Worm (Caenorhabditis elegans) whole organism, L2 larva: ENCODE data around the gene W10G11.19.

Source experiments
- C34F6.9 ChIP-seq: fragments of 150-350 bp; optimal IDR thresholded peaks from 2 replicates; lab custom pipeline; 2014; ENCODE audit warnings: missing biosample characterization, missing genetic modification characterization
- F13H6.1 ChIP-seq: sonication (generic microtip); optimal IDR thresholded peaks from 2 replicates; lab custom pipeline; 2016; ENCODE audit warnings: missing genetic modification characterization, missing compliant biosample characterization
- R02D3.7 ChIP-seq: fragments of 150-350 bp; optimal IDR thresholded peaks from 2 replicates; lab custom pipeline; 2014; ENCODE audit warnings: missing biosample characterization, missing genetic modification characterization
- Y55F3AM.14 ChIP-seq: fragments of 200-800 bp; sonication (Bioruptor generic); optimal IDR thresholded peaks from 2 replicates; lab custom pipeline; 2018; ENCODE audit warnings: mild to moderate bottlenecking, missing genetic modification characterization, missing compliant biosample characterization
- ZK546.5 ChIP-seq: sonication (generic microtip); optimal IDR thresholded peaks from 2 replicates; lab custom pipeline; 2017; ENCODE audit warnings: missing biosample characterization, missing genetic modification characterization
- alr-1 ChIP-seq: fragments of 150-350 bp; optimal IDR thresholded peaks from 2 replicates; lab custom pipeline; 2014; ENCODE audit warnings: missing biosample characterization, missing genetic modification characterization
- aly-2 ChIP-seq: fragments of 150-350 bp; optimal IDR thresholded peaks from 2 replicates; lab custom pipeline; 2014; ENCODE audit warnings: missing biosample characterization, missing genetic modification characterization
- ama-1 ChIP-seq: fragments of 150-350 bp; optimal IDR thresholded peaks from 2 replicates; lab custom pipeline; 2018; ENCODE audit warnings: inconsistent platforms
- blmp-1 ChIP-seq: sonication (generic microtip); optimal IDR thresholded peaks from 2 replicates; lab custom pipeline; 2017; ENCODE audit warnings: missing genetic modification characterization, mild to moderate bottlenecking, missing compliant biosample characterization, antibody characterized with exemption, moderate library complexity; ENCODE audit not compliant: insufficient read depth
- ceh-16 ChIP-seq: fragments of 150-350 bp; optimal IDR thresholded peaks from 2 replicates; lab custom pipeline; 2014; ENCODE audit warnings: missing biosample characterization, missing genetic modification characterization
- ceh-82 ChIP-seq: fragments of 150-350 bp; optimal IDR thresholded peaks from 2 replicates; lab custom pipeline; 2014; ENCODE audit warnings: missing biosample characterization, missing genetic modification characterization
- crh-2 ChIP-seq: sonication (generic microtip); optimal IDR thresholded peaks from 2 replicates; lab custom pipeline; 2017; ENCODE audit warnings: missing biosample characterization, missing genetic modification characterization
- dmd-4 ChIP-seq: sonication (generic microtip); optimal IDR thresholded peaks from 2 replicates; lab custom pipeline; 2017; ENCODE audit warnings: missing biosample characterization, missing genetic modification characterization
- egl-27 ChIP-seq: sonication (generic microtip); optimal IDR thresholded peaks from 3 replicates; lab custom pipeline; 2017; ENCODE audit warnings: missing biosample characterization, missing genetic modification reagents, missing genetic modification characterization
- elt-1 ChIP-seq: fragments of 150-350 bp; optimal IDR thresholded peaks from 2 replicates; lab custom pipeline; 2014; ENCODE audit warnings: missing biosample characterization, missing genetic modification characterization
- elt-3 ChIP-seq: sonication (generic microtip); optimal IDR thresholded peaks from 2 replicates; lab custom pipeline; 2017; ENCODE audit warnings: missing biosample characterization, missing genetic modification characterization
- fos-1 ChIP-seq: fragments of 150-350 bp; optimal IDR thresholded peaks from 2 replicates; lab custom pipeline; 2014; ENCODE audit warnings: missing biosample characterization, missing genetic modification characterization
- gmeb-1 ChIP-seq: fragments of 150-350 bp; optimal IDR thresholded peaks from 2 replicates; lab custom pipeline; 2014; ENCODE audit warnings: missing biosample characterization, missing genetic modification characterization
- lin-11 ChIP-seq: fragments of 150-350 bp; sonication (generic microtip); optimal IDR thresholded peaks from 2 replicates; lab custom pipeline; 2014; ENCODE audit warnings: missing biosample characterization, missing genetic modification characterization, inconsistent platforms, mixed read lengths
- lin-13 ChIP-seq: fragments of 150-350 bp; optimal IDR thresholded peaks from 2 replicates; lab custom pipeline; 2014; ENCODE audit warnings: missing biosample characterization, missing genetic modification reagents, missing genetic modification characterization
- lin-39 ChIP-seq: fragments of 150-350 bp; optimal IDR thresholded peaks from 2 replicates; lab custom pipeline; 2014; ENCODE audit warnings: missing biosample characterization, missing genetic modification reagents, missing genetic modification characterization
- lsy-2 ChIP-seq, 2 experiments: fragments of 150-350 bp in 1 of 2; sonication (generic microtip) in 1 of 2; optimal IDR thresholded peaks; 2 replicates each; lab custom pipeline; 2014 to 2017; ENCODE audit warnings: missing biosample characterization in 2 of 2, missing genetic modification characterization in 2 of 2
- mab-5 ChIP-seq: fragments of 150-350 bp; optimal IDR thresholded peaks from 2 replicates; lab custom pipeline; 2014; ENCODE audit warnings: missing biosample characterization, missing genetic modification characterization
- mbf-1 ChIP-seq: sonication (generic microtip); optimal IDR thresholded peaks from 2 replicates; lab custom pipeline; 2017; ENCODE audit warnings: missing biosample characterization, missing genetic modification characterization
- mdl-1 ChIP-seq, 2 experiments: fragments of 150-350 bp in 1 of 2; sonication (generic microtip) in 1 of 2; optimal IDR thresholded peaks; 2 replicates each; lab custom pipeline; 2017; ENCODE audit warnings: missing biosample characterization in 2 of 2, missing genetic modification characterization in 2 of 2
- nhr-10 ChIP-seq: sonication (generic microtip); optimal IDR thresholded peaks from 2 replicates; lab custom pipeline; 2017; ENCODE audit warnings: missing biosample characterization, missing genetic modification characterization
- nhr-11 ChIP-seq: fragments of 150-350 bp; optimal IDR thresholded peaks from 2 replicates; lab custom pipeline; 2014; ENCODE audit warnings: missing biosample characterization, missing genetic modification characterization
- nhr-12 ChIP-seq: fragments of 150-350 bp; optimal IDR thresholded peaks from 2 replicates; lab custom pipeline; 2014; ENCODE audit warnings: missing biosample characterization, missing genetic modification characterization
- nhr-129 ChIP-seq: fragments of 150-350 bp; optimal IDR thresholded peaks from 2 replicates; lab custom pipeline; 2014; ENCODE audit warnings: missing biosample characterization, missing genetic modification characterization
- nhr-21 ChIP-seq: fragments of 150-350 bp; optimal IDR thresholded peaks from 2 replicates; lab custom pipeline; 2014; ENCODE audit warnings: missing biosample characterization, missing genetic modification characterization
- nhr-23 ChIP-seq: fragments of 150-350 bp; optimal IDR thresholded peaks from 2 replicates; lab custom pipeline; 2014; ENCODE audit warnings: missing biosample characterization, missing genetic modification reagents, missing genetic modification characterization
- nhr-237 ChIP-seq: fragments of 150-350 bp; optimal IDR thresholded peaks from 2 replicates; lab custom pipeline; 2014; ENCODE audit warnings: missing biosample characterization, missing genetic modification characterization
- nhr-25 ChIP-seq: fragments of 150-350 bp; sonication (generic microtip); optimal IDR thresholded peaks from 3 replicates; lab custom pipeline; 2014; ENCODE audit warnings: missing biosample characterization, missing genetic modification characterization
- nhr-6 ChIP-seq: fragments of 150-350 bp; optimal IDR thresholded peaks from 2 replicates; lab custom pipeline; 2014; ENCODE audit warnings: missing biosample characterization, missing genetic modification characterization
- nhr-77 ChIP-seq: fragments of 150-350 bp; optimal IDR thresholded peaks from 2 replicates; lab custom pipeline; 2014; ENCODE audit warnings: missing biosample characterization, missing genetic modification characterization
- peb-1 ChIP-seq: fragments of 150-350 bp; optimal IDR thresholded peaks from 2 replicates; lab custom pipeline; 2014; ENCODE audit warnings: missing biosample characterization, missing genetic modification characterization
- sem-4 ChIP-seq: fragments of 150-350 bp; optimal IDR thresholded peaks from 2 replicates; lab custom pipeline; 2014; ENCODE audit warnings: missing biosample characterization, missing genetic modification reagents, missing genetic modification characterization
- skn-1 ChIP-seq: sonication (generic microtip); optimal IDR thresholded peaks from 2 replicates; lab custom pipeline; 2017; ENCODE audit warnings: missing biosample characterization, missing genetic modification characterization
- sma-3 ChIP-seq: sonication (generic microtip); optimal IDR thresholded peaks from 2 replicates; lab custom pipeline; 2016; ENCODE audit warnings: missing genetic modification reagents, missing genetic modification characterization, missing compliant biosample characterization
- sma-9 ChIP-seq, 2 experiments: fragments of 150-350 bp in 1 of 2; sonication (generic microtip) in 1 of 2; optimal IDR thresholded peaks; 2 replicates each; lab custom pipeline; 2014 to 2016; ENCODE audit warnings: missing genetic modification characterization in 2 of 2, mild to moderate bottlenecking in 1 of 2, missing biosample characterization in 1 of 2, missing compliant biosample characterization in 1 of 2, missing genetic modification reagents in 1 of 2, moderate library complexity in 1 of 2
- snpc-4 ChIP-seq: fragments of 150-350 bp; optimal IDR thresholded peaks from 2 replicates; lab custom pipeline; 2014; ENCODE audit warnings: missing biosample characterization, missing genetic modification characterization
- unc-39 ChIP-seq: fragments of 150-350 bp; optimal IDR thresholded peaks from 2 replicates; lab custom pipeline; 2014; ENCODE audit warnings: missing biosample characterization, missing genetic modification characterization
- unc-55 ChIP-seq: fragments of 150-350 bp; sonication (generic microtip); optimal IDR thresholded peaks from 3 replicates; lab custom pipeline; 2014; ENCODE audit warnings: missing biosample characterization, missing genetic modification reagents, missing genetic modification characterization
- unc-62 ChIP-seq: fragments of 150-350 bp; optimal IDR thresholded peaks from 2 replicates; lab custom pipeline; 2014; ENCODE audit warnings: missing biosample characterization, missing genetic modification reagents, missing genetic modification characterization
- zag-1 ChIP-seq: fragments of 150-350 bp; optimal IDR thresholded peaks from 2 replicates; lab custom pipeline; 2014; ENCODE audit warnings: missing biosample characterization, missing genetic modification characterization
- ztf-1 ChIP-seq: fragments of 200-800 bp; sonication (Bioruptor generic); conservative IDR thresholded peaks from 2 replicates; pipeline ENCODE4 v1.3.6; 2022; ENCODE audit warnings: missing genetic modification characterization, missing compliant biosample characterization
- ztf-11 ChIP-seq: sonication (generic microtip); optimal IDR thresholded peaks from 2 replicates; lab custom pipeline; 2017; ENCODE audit warnings: missing biosample characterization, missing genetic modification characterization
- ztf-4 ChIP-seq: fragments of 150-350 bp; optimal IDR thresholded peaks from 2 replicates; lab custom pipeline; 2014; ENCODE audit warnings: missing biosample characterization, missing genetic modification characterization

W10G11.19 gene

ce11 chrII:3516175-3516574 lies 34.3 kb upstream of the W10G11.19 start:
- TF ChIP-seq nhr-23 (tag; lab: Kevin White, UChicago), result no peak
- TF ChIP-seq snpc-4 (tag; lab: Kevin White, UChicago), result no peak
- TF ChIP-seq unc-62, result no peak
- no peak for TF ChIP-seq ztf-11 (tag; lab: Kevin White, UChicago)
- no peak for TF ChIP-seq F13H6.1 (tag; lab: Kevin White, UChicago)
- no peak for TF ChIP-seq ZK546.5 (tag; lab: Kevin White, UChicago)
- no peak for TF ChIP-seq ceh-16 (tag; lab: Kevin White, UChicago)
- no peak for TF ChIP-seq nhr-237 (tag; lab: Kevin White, UChicago)
- no peak for TF ChIP-seq sem-4 (tag; lab: Kevin White, UChicago)
- no peak for TF ChIP-seq mab-5
- TF ChIP-seq lsy-2 (tag; optimal IDR thresholded peaks at IDR 0.05; lab: Kevin White, UChicago), result no peak
- no peak for TF ChIP-seq egl-27 (tag; lab: Kevin White, UChicago)
- TF ChIP-seq ztf-4 (tag; lab: Kevin White, UChicago), result no peak
- TF ChIP-seq lin-13, result no peak
- TF ChIP-seq Y55F3AM.14 (GFP tag; lab: Kevin White, UChicago), result no peak
- TF ChIP-seq skn-1 (tag; lab: Kevin White, UChicago), result no peak
- no peak for TF ChIP-seq alr-1 (tag; lab: Kevin White, UChicago)
- no peak for TF ChIP-seq crh-2 (tag; lab: Kevin White, UChicago)

ce11 chrII:3518961-3519544 lies 31.4 kb upstream of the W10G11.19 start, which contains the start of gene clec-126:
TSS of gene clec-126 (plus strand) at chrII:3519494.
- TF ChIP-seq nhr-25 (tag; lab: Kevin White, UChicago) (peak; percentile 12), F13H6.1 (tag; lab: Kevin White, UChicago) (peak; percentile 66), nhr-23 (tag; lab: Kevin White, UChicago) (no peak), unc-39 (no peak), snpc-4 (tag; lab: Kevin White, UChicago) (peak; percentile 32), nhr-12 (tag; lab: Kevin White, UChicago) (no peak), unc-62 (no peak), lin-39 (tag; lab: Kevin White, UChicago) (no peak), dmd-4 (no peak), nhr-11 (tag; lab: Kevin White, UChicago) (peak; percentile 54), mbf-1 (tag; lab: Kevin White, UChicago) (no peak), R02D3.7 (tag; lab: Kevin White, UChicago) (no peak), gmeb-1 (tag; lab: Kevin White, UChicago) (peak; percentile 72), fos-1 (peak; percentile 77), nhr-129 (tag; lab: Kevin White, UChicago) (peak; percentile 86), alr-1 (tag; lab: Kevin White, UChicago) (no peak), zag-1 (tag; lab: Kevin White, UChicago) (peak; percentile 15), sem-4 (tag; lab: Kevin White, UChicago) (no peak), lin-11 (tag; lab: Kevin White, UChicago) (no peak), ceh-16 (tag; lab: Kevin White, UChicago) (peak; percentile 2), lsy-2 (tag; optimal IDR thresholded peaks at IDR 0.05; lab: Kevin White, UChicago) (peak; percentile 21 to 84), C34F6.9 (tag; lab: Kevin White, UChicago) (peak; percentile 71), ZK546.5 (tag; lab: Kevin White, UChicago) (no peak), skn-1 (tag; lab: Kevin White, UChicago) (no peak), lin-13 (peak; percentile 81), unc-55 (GFP tag; lab: Kevin White, UChicago) (peak; percentile 44), crh-2 (tag; lab: Kevin White, UChicago) (peak; percentile 81), nhr-237 (tag; lab: Kevin White, UChicago) (no peak), peb-1 (tag; lab: Kevin White, UChicago) (no peak), sma-9 (GFP tag; optimal IDR thresholded peaks at IDR 0.05; lab: Kevin White, UChicago) (no peak), sma-9 (tag; optimal IDR thresholded peaks at IDR 0.05; lab: Kevin White, UChicago) (no peak), ceh-82 (tag; lab: Kevin White, UChicago) (no peak), ztf-4 (tag; lab: Kevin White, UChicago) (peak; percentile 21), aly-2 (tag; lab: Kevin White, UChicago) (no peak), elt-1 (tag; lab: Kevin White, UChicago) (no peak), mab-5 (peak; percentile 41), elt-3 (no peak), mdl-1 (tag; optimal IDR thresholded peaks at IDR 0.05; lab: Kevin White, UChicago) (no peak), ztf-11 (tag; lab: Kevin White, UChicago) (no peak), nhr-77 (tag; lab: Kevin White, UChicago) (no peak), nhr-21 (peak; percentile 80), ama-1 (lab: Kevin White, UChicago) (no peak), nhr-10 (tag; lab: Kevin White, UChicago) (no peak), ztf-1 (GFP tag; lab: Robert Waterston, UW) (no peak), nhr-6 (tag; lab: Kevin White, UChicago) (no peak), Y55F3AM.14 (GFP tag; lab: Kevin White, UChicago) (peak; percentile 52), blmp-1 (tag; lab: Kevin White, UChicago) (no peak), egl-27 (tag; lab: Kevin White, UChicago) (peak; percentile 48), sma-3 (GFP tag; lab: Kevin White, UChicago) (peak; percentile 81)
